Fruit fly (Drosophila melanogaster) whole organism, embryonic: Measurements from ENCODE around the gene CG31792.
A peak's percentile ranks its signal among the peaks of the same experiment; 100 is the strongest.

ENCODE experiments used
- ATbp ChIP-seq: fragments of 200-800 bp; sonication (Bioruptor generic); optimal IDR thresholded peaks from 2 replicates; lab custom pipeline; 2017; ENCODE audit warnings: missing biosample characterization, mild to moderate bottlenecking, missing genetic modification characterization, missing genetic modification reagents
- Abd-B ChIP-seq: fragments of 200-800 bp; sonication (Bioruptor generic); optimal IDR thresholded peaks from 2 replicates; lab custom pipeline; 2018; ENCODE audit warnings: missing biosample characterization, mild to moderate bottlenecking, missing genetic modification characterization, moderate library complexity
- Bgb ChIP-seq: fragments of 200-800 bp; sonication (Bioruptor generic); IDR thresholded peaks from 2 replicates; pipeline ENCODE4 v1.3.6; 2022; ENCODE audit warnings: missing biosample characterization, missing genetic modification characterization; ENCODE audit not compliant: partially characterized antibody
- Blimp-1 ChIP-seq: fragments of 200-800 bp; sonication (Bioruptor generic); optimal IDR thresholded peaks from 3 replicates; lab custom pipeline; 2018; ENCODE audit warnings: missing biosample characterization, missing genetic modification characterization, mild to moderate bottlenecking, moderate library complexity, missing genetic modification reagents
- CG1024 ChIP-seq: fragments of 200-800 bp; sonication (Bioruptor generic); IDR thresholded peaks from 2 replicates; pipeline ENCODE4 v1.3.6; 2022; ENCODE audit warnings: missing biosample characterization, missing genetic modification characterization
- CG12942 ChIP-seq: fragments of 200-800 bp; sonication (Bioruptor generic); optimal IDR thresholded peaks from 3 replicates; lab custom pipeline; 2016; ENCODE audit warnings: missing biosample characterization, missing genetic modification characterization
- CG15601 ChIP-seq: fragments of 200-800 bp; sonication (Bioruptor generic); optimal IDR thresholded peaks from 3 replicates; lab custom pipeline; 2019; ENCODE audit warnings: missing biosample characterization, mild to moderate bottlenecking, missing genetic modification characterization, moderate library complexity
- CG1603 ChIP-seq: fragments of 200-800 bp; sonication (Bioruptor generic); optimal IDR thresholded peaks from 2 replicates; lab custom pipeline; 2019; ENCODE audit warnings: missing biosample characterization, mild to moderate bottlenecking, missing genetic modification characterization, moderate library complexity
- CG16863 ChIP-seq: fragments of 200-800 bp; sonication (Bioruptor generic); optimal IDR thresholded peaks from 3 replicates; lab custom pipeline; 2016; ENCODE audit warnings: missing biosample characterization, missing genetic modification characterization
- CG17385 ChIP-seq: fragments of 200-800 bp; sonication (Bioruptor generic); optimal IDR thresholded peaks from 3 replicates; lab custom pipeline; 2018; ENCODE audit warnings: missing biosample characterization, mild to moderate bottlenecking, missing genetic modification characterization
- CG17568 ChIP-seq: fragments of 200-800 bp; sonication (Bioruptor generic); optimal IDR thresholded peaks from 2 replicates; lab custom pipeline; 2018; ENCODE audit warnings: missing biosample characterization, mild to moderate bottlenecking, missing genetic modification characterization, moderate library complexity
- CG2875 ChIP-seq: fragments of 200-800 bp; sonication (Bioruptor generic); optimal IDR thresholded peaks from 2 replicates; lab custom pipeline; 2017; ENCODE audit warnings: missing biosample characterization, mild to moderate bottlenecking, missing genetic modification characterization, missing genetic modification reagents
- CG32767 ChIP-seq: fragments of 200-800 bp; sonication (Bioruptor generic); IDR thresholded peaks from 2 replicates; pipeline ENCODE4 v1.3.6; 2022; ENCODE audit warnings: missing biosample characterization, missing genetic modification characterization
- CG3847 ChIP-seq: fragments of 200-800 bp; sonication (Bioruptor generic); IDR thresholded peaks from 2 replicates; pipeline ENCODE4 v1.3.6; 2022; ENCODE audit warnings: missing biosample characterization, missing genetic modification characterization
- CG4707 ChIP-seq: fragments of 200-800 bp; sonication (Bioruptor generic); optimal IDR thresholded peaks from 2 replicates; lab custom pipeline; 2018; ENCODE audit warnings: missing biosample characterization, mild to moderate bottlenecking, missing genetic modification characterization, moderate library complexity
- CG6654 ChIP-seq: fragments of 200-800 bp; sonication (Bioruptor generic); optimal IDR thresholded peaks from 2 replicates; lab custom pipeline; 2017; ENCODE audit warnings: missing biosample characterization, mild to moderate bottlenecking, missing genetic modification characterization
- E2f2 ChIP-seq: fragments of 200-800 bp; sonication (Bioruptor generic); IDR thresholded peaks from 2 replicates; pipeline ENCODE4 v1.3.6; 2022; ENCODE audit warnings: missing biosample characterization, missing genetic modification characterization
- Eip74EF ChIP-seq, 2 experiments: fragments of 200-800 bp in 1 of 2; fragments of >200 bp in 1 of 2; sonication (Bioruptor generic) in 1 of 2; optimal IDR thresholded peaks; 2 replicates each; lab custom pipeline; 2017 to 2019; ENCODE audit warnings: missing biosample characterization in 2 of 2, missing genetic modification characterization in 2 of 2, mild to moderate bottlenecking in 1 of 2, moderate library complexity in 1 of 2
- HLH3B ChIP-seq: fragments of 200-800 bp; sonication (Bioruptor generic); IDR thresholded peaks from 2 replicates; pipeline ENCODE4 v1.3.6; 2022; ENCODE audit warnings: missing biosample characterization, missing genetic modification characterization
- Hand ChIP-seq: fragments of 200-800 bp; sonication (Bioruptor generic); optimal IDR thresholded peaks from 2 replicates; lab custom pipeline; 2017; ENCODE audit warnings: mild to moderate bottlenecking, missing biosample characterization, missing genetic modification reagents, missing genetic modification characterization
- Kr ChIP-seq: fragments of 200-800 bp; sonication (Bioruptor generic); optimal IDR thresholded peaks from 2 replicates; lab custom pipeline; 2017; ENCODE audit warnings: missing biosample characterization, mild to moderate bottlenecking, missing genetic modification characterization
- MTF-1 ChIP-seq: fragments of 200-800 bp; sonication (Bioruptor generic); optimal IDR thresholded peaks from 2 replicates; lab custom pipeline; 2018; ENCODE audit warnings: missing biosample characterization, mild to moderate bottlenecking, missing genetic modification characterization, borderline replicate concordance
- Rfx ChIP-seq: fragments of 200-800 bp; sonication (Bioruptor generic); IDR thresholded peaks from 2 replicates; pipeline ENCODE4 v1.3.6; 2022; ENCODE audit warnings: missing biosample characterization, missing genetic modification characterization
- Sox100B ChIP-seq: fragments of 200-800 bp; sonication (Bioruptor generic); optimal IDR thresholded peaks from 3 replicates; lab custom pipeline; 2018; ENCODE audit warnings: missing biosample characterization, mild to moderate bottlenecking, missing genetic modification characterization
- Sox102F ChIP-seq: fragments of 200-800 bp; sonication (Bioruptor generic); optimal IDR thresholded peaks from 2 replicates; lab custom pipeline; 2018; ENCODE audit warnings: missing biosample characterization, mild to moderate bottlenecking, missing genetic modification characterization, moderate library complexity
- Sry-β ChIP-seq: fragments of 200-800 bp; sonication (Bioruptor generic); optimal IDR thresholded peaks from 2 replicates; lab custom pipeline; 2018; ENCODE audit warnings: missing biosample characterization, mild to moderate bottlenecking, missing genetic modification characterization, moderate library complexity
- Ssrp ChIP-seq: fragments of 200-800 bp; sonication (Bioruptor generic); optimal IDR thresholded peaks from 2 replicates; lab custom pipeline; 2018; ENCODE audit warnings: missing biosample characterization, mild to moderate bottlenecking, missing genetic modification characterization, moderate library complexity
- YL-1 ChIP-seq: fragments of 200-800 bp; sonication (Bioruptor generic); optimal IDR thresholded peaks from 3 replicates; lab custom pipeline; 2017; ENCODE audit warnings: missing biosample characterization, mild to moderate bottlenecking, missing genetic modification characterization
- bab2 ChIP-seq: fragments of 200-800 bp; sonication (Bioruptor generic); optimal IDR thresholded peaks from 2 replicates; lab custom pipeline; 2016; ENCODE audit warnings: missing biosample characterization, missing genetic modification characterization
- fd64A ChIP-seq: fragments of 200-800 bp; sonication (Bioruptor generic); optimal IDR thresholded peaks from 3 replicates; lab custom pipeline; 2018; ENCODE audit warnings: missing biosample characterization, mild to moderate bottlenecking, missing genetic modification characterization
- fu2 ChIP-seq: fragments of 200-800 bp; sonication (Bioruptor generic); optimal IDR thresholded peaks from 2 replicates; lab custom pipeline; 2016; ENCODE audit warnings: missing biosample characterization, missing genetic modification characterization
- hbn ChIP-seq: fragments of 200-800 bp; sonication (Bioruptor generic); IDR thresholded peaks from 2 replicates; pipeline ENCODE4 v1.3.6; 2022; ENCODE audit warnings: missing biosample characterization, missing genetic modification characterization; ENCODE audit not compliant: partially characterized antibody
- kah ChIP-seq: fragments of 200-800 bp; sonication (Bioruptor generic); optimal IDR thresholded peaks from 2 replicates; lab custom pipeline; 2018; ENCODE audit warnings: missing biosample characterization, mild to moderate bottlenecking, missing genetic modification characterization
- kni ChIP-seq: fragments of 200-800 bp; sonication (Bioruptor generic); optimal IDR thresholded peaks from 3 replicates; lab custom pipeline; 2017; ENCODE audit warnings: mild to moderate bottlenecking, missing biosample characterization, missing genetic modification reagents, missing genetic modification characterization
- lab ChIP-seq: fragments of 200-800 bp; sonication (Bioruptor generic); optimal IDR thresholded peaks from 3 replicates; lab custom pipeline; 2017; ENCODE audit warnings: missing biosample characterization, missing genetic modification characterization, mild to moderate bottlenecking, moderate library complexity, missing genetic modification reagents
- lbe ChIP-seq: fragments of 200-800 bp; sonication (Bioruptor generic); optimal IDR thresholded peaks from 2 replicates; lab custom pipeline; 2016; ENCODE audit warnings: missing biosample characterization, mild to moderate bottlenecking, missing genetic modification characterization
- onecut ChIP-seq: fragments of 200-800 bp; sonication (Bioruptor generic); IDR thresholded peaks from 2 replicates; pipeline ENCODE4 v1.3.6; 2022; ENCODE audit warnings: missing biosample characterization, missing genetic modification characterization
- p53 ChIP-seq: fragments of 200-800 bp; sonication (Bioruptor generic); optimal IDR thresholded peaks from 2 replicates; lab custom pipeline; 2016; ENCODE audit warnings: missing biosample characterization, missing genetic modification characterization
- salm ChIP-seq: fragments of 200-800 bp; sonication (Bioruptor generic); optimal IDR thresholded peaks from 2 replicates; lab custom pipeline; 2018; ENCODE audit warnings: missing biosample characterization, mild to moderate bottlenecking, missing genetic modification characterization
- sens ChIP-seq: fragments of 200-800 bp; sonication (Bioruptor generic); peaks from one replicate; lab custom pipeline; 2016; ENCODE audit warnings: missing biosample characterization, missing genetic modification characterization
- sqz ChIP-seq: fragments of 200-800 bp; sonication (Bioruptor generic); optimal IDR thresholded peaks from 3 replicates; lab custom pipeline; 2018; ENCODE audit warnings: missing biosample characterization, mild to moderate bottlenecking, missing genetic modification characterization
- sr ChIP-seq: fragments of 200-800 bp; sonication (Bioruptor generic); IDR thresholded peaks from 3 replicates; pipeline ENCODE4 v1.3.6; 2022; ENCODE audit warnings: missing biosample characterization, missing genetic modification characterization
- tap ChIP-seq: fragments of 200-800 bp; optimal IDR thresholded peaks from 3 replicates; lab custom pipeline; 2019; ENCODE audit warnings: missing biosample characterization, mild to moderate bottlenecking, missing genetic modification characterization, moderate library complexity
- twi ChIP-seq: fragments of 200-800 bp; optimal IDR thresholded peaks from 2 replicates; lab custom pipeline; 2019; ENCODE audit warnings: missing biosample characterization, mild to moderate bottlenecking, missing genetic modification characterization, moderate library complexity
- tx ChIP-seq: fragments of 200-800 bp; sonication (Bioruptor generic); optimal IDR thresholded peaks from 2 replicates; lab custom pipeline; 2016; ENCODE audit warnings: missing biosample characterization, missing genetic modification characterization
- vvl ChIP-seq: fragments of 200-800 bp; sonication (Bioruptor generic); IDR thresholded peaks from 2 replicates; pipeline ENCODE4 v1.3.6; 2022; ENCODE audit warnings: missing biosample characterization, missing genetic modification characterization
- zen ChIP-seq: fragments of 200-800 bp; sonication (Bioruptor generic); optimal IDR thresholded peaks from 3 replicates; lab custom pipeline; 2018; ENCODE audit warnings: missing biosample characterization, mild to moderate bottlenecking, missing genetic modification characterization, moderate library complexity
- zf30C ChIP-seq: fragments of 200-800 bp; sonication (Bioruptor generic); optimal IDR thresholded peaks from 3 replicates; lab custom pipeline; 2018; ENCODE audit warnings: missing biosample characterization, mild to moderate bottlenecking, missing genetic modification characterization

Gene CG31792

dm6 chr2L:18981484-18981883 is 15.8 kb upstream of the CG31792 start:
- TF ChIP-seq CG1603 (tag; lab: Kevin White, UChicago) (peak; percentile 8), Hand (GFP tag; lab: Kevin White, UChicago) (no peak), fd64A (peak; percentile 50), CG17568 (peak; percentile 14), CG12942 (GFP tag; lab: Kevin White, UChicago) (no peak), E2f2 (GFP tag; lab: Robert Waterston, UW) (no peak), ATbp (GFP tag; lab: Kevin White, UChicago) (peak; percentile 40), CG16863 (no peak), sqz (no peak), onecut (GFP tag; lab: Robert Waterston, UW) (peak; percentile 7; the same call in 1 of the 2 replicates), CG1024 (GFP tag; lab: Robert Waterston, UW) (0 out of 2 replicates have a peak, but pooled peaks have one; percentile 7), bab2 (GFP tag; lab: Kevin White, UChicago) (no peak), CG32767 (GFP tag; lab: Robert Waterston, UW) (no peak), salm (tag; lab: Kevin White, UChicago) (peak; percentile 4), tx (GFP tag; lab: Kevin White, UChicago) (no peak), lbe (GFP tag; lab: Kevin White, UChicago) (peak; percentile 25), CG2875 (GFP tag; lab: Kevin White, UChicago) (peak; percentile 3), zf30C (GFP tag; lab: Kevin White, UChicago) (no peak), CG15601 (tag; lab: Kevin White, UChicago) (peak; percentile 33), fu2 (GFP tag; lab: Kevin White, UChicago) (no peak), hbn (GFP tag; lab: Robert Waterston, UW) (no peak), YL-1 (no peak), kah (GFP tag; lab: Kevin White, UChicago) (no peak), Ssrp (no peak), Bgb (no peak), vvl (peak; percentile 75), zen (tag; lab: Kevin White, UChicago) (no peak), Blimp-1 (peak; percentile 4), Abd-B (GFP tag; lab: Kevin White, UChicago) (no peak), tap (tag; lab: Kevin White, UChicago) (peak; percentile 5), Sox100B (GFP tag; lab: Kevin White, UChicago) (no peak), Kr (peak; percentile 42), Sry-β (GFP tag; lab: Kevin White, UChicago) (peak; percentile 16), Eip74EF (GFP tag; optimal IDR thresholded peaks at IDR 0.05; lab: Kevin White, UChicago) (no peak), CG3847 (GFP tag; lab: Robert Waterston, UW) (no peak), CG4707 (GFP tag; lab: Kevin White, UChicago) (peak; percentile 45), twi (tag; lab: Kevin White, UChicago) (no peak), sens (GFP tag; lab: Kevin White, UChicago) (peak; percentile 56), Rfx (GFP tag; lab: Robert Waterston, UW) (no peak), p53 (GFP tag; lab: Kevin White, UChicago) (no peak), kni (GFP tag; lab: Kevin White, UChicago) (peak; percentile 70), CG17385 (peak; percentile 6), CG6654 (no peak), sr (GFP tag; lab: Robert Waterston, UW) (no peak), Sox102F (GFP tag; lab: Kevin White, UChicago) (peak; percentile 0), HLH3B (GFP tag; lab: Robert Waterston, UW) (no peak), lab (GFP tag; lab: Kevin White, UChicago) (peak; percentile 32), MTF-1 (GFP tag; lab: Kevin White, UChicago) (peak; percentile 46)
- TF ChIP-seq, all 482 proteins: peak for 22
